Worm (Caenorhabditis elegans): ENCODE results near the gene K04G11.3.

The K04G11.3 gene

ce11 chrX:14311583-14311982 lies 35.9 kb downstream of the K04G11.3 start, which contains the start of gene mgrn-1:
Gene mgrn-1, minus strand, starts transcription at chrX:14311683.
- TF ChIP-seq lin-14 (GFP tag; optimal IDR thresholded peaks at IDR 0.05) (no peak), zip-4 (GFP tag; optimal IDR thresholded peaks at IDR 0.05) (no peak), isw-1 (GFP tag; IDR thresholded peaks at IDR 0.05) (no peak), nhr-77 (tag; optimal IDR thresholded peaks at IDR 0.05) (no peak), nhr-47 (tag; optimal IDR thresholded peaks at IDR 0.05) (no peak), fkh-8 (tag; optimal IDR thresholded peaks at IDR 0.05) (no peak), dsc-1 (tag; optimal IDR thresholded peaks at IDR 0.05) (no peak)

DNA sequence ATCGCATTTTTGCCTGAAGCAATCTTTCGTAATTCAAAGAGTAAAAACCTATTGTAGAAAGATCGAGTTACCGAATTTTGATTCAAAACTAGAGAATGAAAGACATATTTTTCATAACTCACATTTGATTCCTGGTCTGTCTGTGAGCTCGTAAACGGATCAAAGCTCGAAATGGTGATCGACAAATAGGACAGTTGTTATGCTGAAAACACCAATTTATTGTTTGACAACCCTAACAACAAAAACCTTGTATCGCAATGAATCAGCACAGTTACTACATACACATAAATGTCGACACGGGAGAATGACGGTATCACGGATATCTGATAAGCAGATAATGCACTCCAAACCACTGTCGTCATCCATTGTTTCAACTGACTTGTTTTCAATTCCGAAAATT lies 37.8 kb downstream of the K04G11.3 start:
- TF ChIP-seq ztf-4 (tag; optimal IDR thresholded peaks at IDR 0.05) (no peak), tbx-2 (tag; optimal IDR thresholded peaks at IDR 0.05) (no peak), efl-3 (GFP tag; optimal IDR thresholded peaks at IDR 0.05) (no peak), ceh-90 (tag; optimal IDR thresholded peaks at IDR 0.05) (no peak), hlh-17 (GFP tag; optimal IDR thresholded peaks at IDR 0.05; ENCODE audit: borderline replicate concordance) (no peak), ceh-63 (GFP tag; optimal IDR thresholded peaks at IDR 0.05) (no peak), pqm-1 (tag; optimal IDR thresholded peaks at IDR 0.05) (no peak), elt-3 (tag; optimal IDR thresholded peaks at IDR 0.05) (no peak)

DNA sequence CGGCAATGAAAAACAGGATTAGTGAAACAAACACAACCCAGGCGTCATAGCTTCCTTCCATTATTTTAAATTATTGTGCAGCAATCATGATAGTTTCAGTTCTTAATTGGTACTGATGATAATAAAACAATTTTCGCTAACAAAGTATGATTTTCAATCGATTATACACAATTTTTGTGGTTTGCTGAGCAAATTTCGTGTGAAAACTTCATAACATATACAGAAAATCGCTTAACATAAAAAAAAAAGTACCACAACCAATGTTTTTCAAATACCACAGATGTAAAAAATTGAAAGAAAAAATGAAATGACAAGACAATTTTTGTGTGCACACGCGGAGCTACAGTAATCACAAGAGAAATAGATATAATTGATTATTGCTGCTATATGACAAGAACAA lies 39.8 kb downstream of the K04G11.3 start, which contains the start of gene gphr-2:
gphr-2 (minus strand) TSS at position 101 of the 400 bp plus-strand sequence.
- TF ChIP-seq dsc-1 (tag; optimal IDR thresholded peaks at IDR 0.05) (no peak), dpl-1 (GFP tag; optimal IDR thresholded peaks at IDR 0.05) (no peak), egl-13 (tag; optimal IDR thresholded peaks at IDR 0.05) (no peak), blmp-1 (tag; optimal IDR thresholded peaks at IDR 0.05) (no peak)

ce11 chrX:14303078-14303477 lies 44.4 kb downstream of the K04G11.3 start, which contains the start of gene C11H1.5:
Gene C11H1.5, minus strand, starts transcription at chrX:14303178.
- TF ChIP-seq nhr-85 (tag) (no peak), jun-1 (tag; optimal IDR thresholded peaks at IDR 0.05) (no peak), pqm-1 (tag; optimal IDR thresholded peaks at IDR 0.05) (no peak), lin-39 (tag; optimal IDR thresholded peaks at IDR 0.05) (no peak), irx-1 (tag; optimal IDR thresholded peaks at IDR 0.05) (no peak), ceh-90 (tag; optimal IDR thresholded peaks at IDR 0.05) (no peak), dpl-1 (GFP tag; optimal IDR thresholded peaks at IDR 0.05) (no peak), pax-3 (tag; optimal IDR thresholded peaks at IDR 0.05) (no peak), ceh-63 (GFP tag; optimal IDR thresholded peaks at IDR 0.05) (no peak), elt-3 (tag; optimal IDR thresholded peaks at IDR 0.05) (no peak), unc-130 (tag; optimal IDR thresholded peaks at IDR 0.05) (no peak), mdl-1 (tag; optimal IDR thresholded peaks at IDR 0.05) (no peak), efl-3 (GFP tag; optimal IDR thresholded peaks at IDR 0.05) (no peak), vab-15 (tag; optimal IDR thresholded peaks at IDR 0.05) (no peak), lin-35 (GFP tag; optimal IDR thresholded peaks at IDR 0.05) (no peak), dsc-1 (tag; optimal IDR thresholded peaks at IDR 0.05) (no peak), C34B4.2 (tag; optimal IDR thresholded peaks at IDR 0.05) (no peak)

DNA sequence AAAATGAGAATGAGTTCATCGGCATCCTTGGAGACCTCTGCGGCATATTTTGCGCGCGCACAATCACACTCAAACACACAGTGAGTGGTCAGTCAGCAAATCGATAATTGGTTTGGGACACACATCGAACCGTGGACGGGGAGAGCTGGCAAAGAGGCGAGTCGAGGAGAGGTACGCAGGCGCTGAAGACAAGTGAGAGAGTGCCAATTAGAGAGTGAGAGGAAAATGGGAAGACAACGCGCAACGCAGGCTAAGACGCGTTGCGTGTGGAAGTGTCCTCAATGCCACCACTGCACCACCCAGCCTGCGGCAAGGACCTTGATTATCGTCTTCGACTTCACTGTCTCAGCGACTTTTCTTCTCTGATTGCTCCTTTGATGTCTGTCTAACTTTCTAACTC lies 50.3 kb downstream of the K04G11.3 start:
- TF ChIP-seq lin-39 (tag; optimal IDR thresholded peaks at IDR 0.05) (no peak), nhr-12 (tag; optimal IDR thresholded peaks at IDR 0.05) (no peak), aha-1 (tag; optimal IDR thresholded peaks at IDR 0.05) (no peak), snpc-4 (tag; optimal IDR thresholded peaks at IDR 0.05) (no peak), vab-15 (tag; optimal IDR thresholded peaks at IDR 0.05) (no peak), lin-15B (tag; optimal IDR thresholded peaks at IDR 0.05) (no peak), alr-1 (tag; optimal IDR thresholded peaks at IDR 0.05; ENCODE audit: borderline replicate concordance) (no peak), tlp-1 (tag; optimal IDR thresholded peaks at IDR 0.05) (no peak), nhr-237 (tag; optimal IDR thresholded peaks at IDR 0.05) (no peak), aly-2 (tag; optimal IDR thresholded peaks at IDR 0.05) (no peak), lin-35 (GFP tag; optimal IDR thresholded peaks at IDR 0.05) (peak; percentile 53 to 76), egl-27 (tag; optimal IDR thresholded peaks at IDR 0.05) (no peak), ztf-11 (tag; optimal IDR thresholded peaks at IDR 0.05) (peak in 1 of 2 experiments; percentile 59), nhr-11 (tag; optimal IDR thresholded peaks at IDR 0.05) (no peak), blmp-1 (tag; optimal IDR thresholded peaks at IDR 0.05) (no peak), ceh-8 (GFP tag; optimal IDR thresholded peaks at IDR 0.05) (peak; percentile 54), zag-1 (tag; optimal IDR thresholded peaks at IDR 0.05) (no peak), ces-1 (GFP tag; optimal IDR thresholded peaks at IDR 0.05) (no peak), rnt-1 (tag; optimal IDR thresholded peaks at IDR 0.05) (peak; percentile 79), unc-62 (GFP tag; optimal IDR thresholded peaks at IDR 0.05) (no peak), xbp-1 (tag; optimal IDR thresholded peaks at IDR 0.05) (peak; percentile 57)
